Fruit fly (Drosophila melanogaster) whole organism, wandering third instar larva: ENCODE data around the gene Npc2a.

ENCODE experiments used
- Dif ChIP-seq: fragments of 200-275, 200-300 bp; sonication (Bioruptor generic); optimal IDR thresholded peaks from 2 replicates; lab custom pipeline; 2018; ENCODE audit warnings: missing biosample characterization, missing genetic modification characterization; ENCODE audit not compliant: partially characterized antibody
- HLH106 ChIP-seq: fragments of 200-800 bp; optimal IDR thresholded peaks from 3 replicates; lab custom pipeline; 2019; ENCODE audit warnings: missing biosample characterization, mild to moderate bottlenecking, missing genetic modification characterization, moderate library complexity
- dl ChIP-seq, 2 experiments: fragments of 175-275, 200-275 bp in 1 of 2; fragments of 200-275 bp in 1 of 2; sonication (Bioruptor generic); optimal IDR thresholded peaks; lab custom pipeline; 2018; ENCODE audit warnings: mild to moderate bottlenecking in 2 of 2, missing biosample characterization in 2 of 2, missing genetic modification characterization in 2 of 2, moderate library complexity in 2 of 2; ENCODE audit not compliant: partially characterized antibody in 2 of 2, insufficient read depth in 1 of 2
- fru ChIP-seq: fragments of 200-800 bp; sonication (Bioruptor generic); optimal IDR thresholded peaks from 3 replicates; lab custom pipeline; 2016; ENCODE audit warnings: missing biosample characterization, mild to moderate bottlenecking, missing genetic modification characterization
- h ChIP-seq: fragments of 200-800 bp; sonication (Bioruptor generic); optimal IDR thresholded peaks from 3 replicates; lab custom pipeline; 2016; ENCODE audit warnings: missing biosample characterization, mild to moderate bottlenecking, missing genetic modification characterization
- lola ChIP-seq: fragments of >200 bp; optimal IDR thresholded peaks from 2 replicates; lab custom pipeline; 2017; ENCODE audit warnings: missing biosample characterization, missing genetic modification characterization
- rgr ChIP-seq: fragments of 200-800 bp; sonication (Bioruptor generic); optimal IDR thresholded peaks from 3 replicates; lab custom pipeline; 2016; ENCODE audit warnings: missing biosample characterization, mild to moderate bottlenecking, missing genetic modification characterization
- sage ChIP-seq: fragments of 200-800 bp; sonication (Bioruptor generic); optimal IDR thresholded peaks from 2 replicates; lab custom pipeline; 2016; ENCODE audit warnings: missing biosample characterization, mild to moderate bottlenecking, missing genetic modification characterization
- tai ChIP-seq: sonication (Bioruptor generic); optimal IDR thresholded peaks from 2 replicates; lab custom pipeline; 2016; ENCODE audit warnings: missing biosample characterization, missing genetic modification characterization
- usp ChIP-seq: fragments of >200 bp; optimal IDR thresholded peaks from 2 replicates; lab custom pipeline; 2017; ENCODE audit warnings: missing biosample characterization, missing genetic modification characterization

DNA sequence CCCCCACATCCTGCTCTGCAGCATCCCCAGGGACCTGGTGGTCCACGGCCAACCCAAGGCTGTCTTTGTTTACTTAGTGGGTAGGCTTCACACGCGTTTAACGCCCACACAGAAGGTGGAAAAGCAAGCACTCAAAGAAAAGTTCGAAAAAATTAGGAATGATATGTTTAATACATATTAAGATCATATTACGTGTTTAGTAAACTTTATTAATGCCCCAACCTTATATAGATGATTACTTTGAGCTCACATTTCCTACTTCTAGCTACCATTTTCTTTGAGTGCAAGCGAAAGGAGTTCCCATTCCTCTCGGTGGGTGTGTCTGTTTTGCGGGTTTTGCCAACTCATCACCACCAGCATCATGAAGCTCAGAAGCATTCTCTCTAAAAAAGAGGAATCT lies 28.7 kb upstream of the Npc2a start:
- TF ChIP-seq HLH106 (tag; lab: Kevin White, UChicago) (no peak), lola (GFP tag; lab: Kevin White, UChicago) (no peak), usp (GFP tag; lab: Kevin White, UChicago) (no peak), Dif (GFP tag; lab: Kevin White, UChicago) (no peak), rgr (no peak), tai (GFP tag; lab: Kevin White, UChicago) (no peak), sage (GFP tag; lab: Kevin White, UChicago) (no peak), fru (GFP tag; lab: Kevin White, UChicago) (no peak), dl (GFP tag; optimal IDR thresholded peaks at IDR 0.05; lab: Kevin White, UChicago; ENCODE audit: insufficient read depth in 1 of 2, partially characterized antibody in 2 of 2) (no peak), h (no peak)
